Worm (Caenorhabditis elegans) whole organism, young adult: ENCODE results near the gene cyp-25A4.

ENCODE experiments used
- B0336.3 ChIP-seq: fragments of 200-800 bp; sonication (Bioruptor generic); IDR thresholded peaks from 2 replicates; pipeline ENCODE4 v1.3.6; 2022; ENCODE audit warnings: missing genetic modification characterization, missing compliant biosample characterization
- C17E4.6 ChIP-seq: fragments of 200-800 bp; sonication (Bioruptor generic); IDR thresholded peaks from 2 replicates; pipeline ENCODE4 v1.3.6; 2022; ENCODE audit warnings: missing genetic modification reagents, missing genetic modification characterization, missing compliant biosample characterization
- Y95B8A.8 ChIP-seq: fragments of 200-800 bp; sonication (Bioruptor generic); IDR thresholded peaks from 2 replicates; pipeline ENCODE4 v1.3.6; 2022; ENCODE audit warnings: missing genetic modification reagents, missing genetic modification characterization, missing compliant biosample characterization
- ama-1 ChIP-seq, 3 experiments: fragments of 150-350 bp in 1 of 3; sonication (generic microtip) in 2 of 3; optimal IDR thresholded peaks; 2 replicates each; lab custom pipeline; 2014 to 2018; ENCODE audit warnings: missing biosample characterization in 2 of 3, missing genetic modification characterization in 2 of 3, missing genetic modification reagents in 2 of 3
- aptf-3 ChIP-seq: fragments of 200-800 bp; sonication (Bioruptor generic); IDR thresholded peaks from 2 replicates; pipeline ENCODE4 v1.3.6; 2022; ENCODE audit warnings: missing genetic modification characterization, missing compliant biosample characterization
- egl-18 ChIP-seq: fragments of 200-800 bp; sonication (Bioruptor generic); IDR thresholded peaks from 2 replicates; pipeline ENCODE4 v1.3.6; 2022; ENCODE audit warnings: missing genetic modification reagents, missing genetic modification characterization, missing compliant biosample characterization
- ets-4 ChIP-seq: fragments of 200-800 bp; sonication (Bioruptor generic); optimal IDR thresholded peaks from 2 replicates; lab custom pipeline; 2018; ENCODE audit warnings: mild to moderate bottlenecking, missing genetic modification characterization, missing compliant biosample characterization
- lag-1 ChIP-seq: fragments of 200-800 bp; sonication (Bioruptor generic); IDR thresholded peaks from 2 replicates; pipeline ENCODE4 v1.3.6; 2022; ENCODE audit warnings: missing genetic modification reagents, missing genetic modification characterization, missing compliant biosample characterization
- lsy-27 ChIP-seq: sonication (generic microtip); optimal IDR thresholded peaks from 2 replicates; lab custom pipeline; 2017; ENCODE audit warnings: missing genetic modification characterization, mild to moderate bottlenecking, missing compliant biosample characterization, antibody characterized with exemption, missing genotype, borderline replicate concordance; ENCODE audit not compliant: insufficient read depth
- mes-4 ChIP-seq: sonication (generic microtip); optimal IDR thresholded peaks from 2 replicates; lab custom pipeline; 2016; ENCODE audit warnings: missing genotype, missing genetic modification characterization, missing compliant biosample characterization
- nfyb-1 ChIP-seq: fragments of 200-800 bp; sonication (Bioruptor generic); IDR thresholded peaks from 2 replicates; pipeline ENCODE4 v1.3.6; 2022; ENCODE audit warnings: missing genetic modification reagents, missing genetic modification characterization, missing compliant biosample characterization
- nhr-90 ChIP-seq: sonication (generic microtip); optimal IDR thresholded peaks from 2 replicates; lab custom pipeline; 2016; ENCODE audit warnings: missing genotype, mild to moderate bottlenecking, missing genetic modification characterization, missing compliant biosample characterization
- pha-4 ChIP-seq: fragments of 150-350 bp; sonication (generic microtip); optimal IDR thresholded peaks from 2 replicates; lab custom pipeline; 2014; ENCODE audit warnings: missing biosample characterization, missing genetic modification reagents, missing genetic modification characterization
- rec-8 ChIP-seq, 2 experiments: sonication (generic microtip); optimal IDR thresholded peaks; 2 replicates each; lab custom pipeline; 2016; ENCODE audit warnings: mild to moderate bottlenecking in 2 of 2, missing genetic modification characterization in 2 of 2, missing genetic modification reagents in 2 of 2, missing genotype in 2 of 2, missing biosample characterization in 1 of 2, missing compliant biosample characterization in 1 of 2, moderate library complexity in 1 of 2

- no peak for TF ChIP-seq egl-18 (GFP tag; lab: Robert Waterston, UW)
- no peak for TF ChIP-seq mes-4 (tag; lab: Kevin White, UChicago)
- TF ChIP-seq pha-4, result no peak
- TF ChIP-seq aptf-3 (GFP tag; lab: Robert Waterston, UW), result no peak
- no peak for TF ChIP-seq lsy-27 (tag; lab: Kevin White, UChicago)
- no peak for TF ChIP-seq nhr-90
- no peak for TF ChIP-seq rec-8 (tag; optimal IDR thresholded peaks at IDR 0.05; lab: Kevin White, UChicago)
- no peak for TF ChIP-seq ets-4
- no peak for TF ChIP-seq Y95B8A.8 (GFP tag; lab: Robert Waterston, UW)
- TF ChIP-seq ama-1 (optimal IDR thresholded peaks at IDR 0.05; lab: Kevin White, UChicago), result no peak
- TF ChIP-seq ama-1 (GFP tag; optimal IDR thresholded peaks at IDR 0.05; lab: Kevin White, UChicago), result no peak
- no peak for TF ChIP-seq B0336.3 (GFP tag; lab: Robert Waterston, UW)
- no peak for TF ChIP-seq nfyb-1 (GFP tag; lab: Robert Waterston, UW)
- no peak for TF ChIP-seq C17E4.6
- no peak for TF ChIP-seq lag-1
Measured at ce11 chrIII:3800240-3800933, 51.5 kb downstream of the cyp-25A4 start, which contains the start of gene mtm-3.
